Fruit fly (Drosophila melanogaster) whole organism, embryonic: ENCODE data around the gene Muc26B.

ENCODE experiments used
- Abd-B ChIP-seq: fragments of 200-800 bp; sonication (Bioruptor generic); optimal IDR thresholded peaks from 2 replicates; lab custom pipeline; 2018; ENCODE audit warnings: missing biosample characterization, mild to moderate bottlenecking, missing genetic modification characterization, moderate library complexity
- Bgb ChIP-seq: fragments of 200-800 bp; sonication (Bioruptor generic); IDR thresholded peaks from 2 replicates; pipeline ENCODE4 v1.3.6; 2022; ENCODE audit warnings: missing biosample characterization, missing genetic modification characterization; ENCODE audit not compliant: partially characterized antibody
- C15 ChIP-seq: fragments of 200-800 bp; sonication (Bioruptor generic); IDR thresholded peaks from 3 replicates; pipeline ENCODE4 v1.3.6; 2022; ENCODE audit warnings: missing biosample characterization, missing genetic modification characterization
- CG11696 ChIP-seq: fragments of 200-800 bp; sonication (Bioruptor generic); IDR thresholded peaks from 2 replicates; pipeline ENCODE4 v1.3.6; 2022; ENCODE audit warnings: missing biosample characterization, missing genetic modification characterization
- CG15479 ChIP-seq: fragments of 200-800 bp; sonication (Bioruptor generic); optimal IDR thresholded peaks from 3 replicates; lab custom pipeline; 2019; ENCODE audit warnings: missing biosample characterization, mild to moderate bottlenecking, missing genetic modification characterization, moderate library complexity
- CG17385 ChIP-seq: fragments of 200-800 bp; sonication (Bioruptor generic); optimal IDR thresholded peaks from 3 replicates; lab custom pipeline; 2018; ENCODE audit warnings: missing biosample characterization, mild to moderate bottlenecking, missing genetic modification characterization
- CG1792 ChIP-seq: fragments of 200-800 bp; sonication (Bioruptor generic); optimal IDR thresholded peaks from 2 replicates; lab custom pipeline; 2016; ENCODE audit warnings: missing biosample characterization, missing genetic modification characterization
- CG1832 ChIP-seq: fragments of 200-800 bp; sonication (Bioruptor generic); optimal IDR thresholded peaks from 2 replicates; lab custom pipeline; 2017; ENCODE audit warnings: missing biosample characterization, mild to moderate bottlenecking, missing genetic modification characterization, inconsistent platforms
- CG32532 ChIP-seq: fragments of 200-800 bp; sonication (Bioruptor generic); IDR thresholded peaks from 2 replicates; pipeline ENCODE4 v1.3.6; 2022; ENCODE audit warnings: missing biosample characterization, missing genetic modification characterization
- CG3726 ChIP-seq: fragments of 200-800 bp; sonication (Bioruptor generic); IDR thresholded peaks from 3 replicates; pipeline ENCODE4, ENCODE4 v1.3.6; 2022; ENCODE audit warnings: missing biosample characterization, missing genetic modification characterization
- CG4328 ChIP-seq: fragments of 200-800 bp; sonication (Bioruptor generic); optimal IDR thresholded peaks from 3 replicates; lab custom pipeline; 2017; ENCODE audit warnings: missing biosample characterization, missing genetic modification reagents, missing genetic modification characterization
- CG7963 ChIP-seq: fragments of 200-800 bp; sonication (Bioruptor generic); IDR thresholded peaks from 3 replicates; pipeline ENCODE4 v1.3.6; 2022; ENCODE audit warnings: missing biosample characterization, missing genetic modification characterization; ENCODE audit not compliant: partially characterized antibody
- CG8388 ChIP-seq: fragments of 200-800 bp; sonication (Bioruptor generic); optimal IDR thresholded peaks from 2 replicates; lab custom pipeline; 2019; ENCODE audit warnings: missing biosample characterization, mild to moderate bottlenecking, missing genetic modification characterization, moderate library complexity
- CG8478 ChIP-seq: fragments of >200 bp; optimal IDR thresholded peaks from 2 replicates; lab custom pipeline; 2018
- CG9876 ChIP-seq: fragments of 200-800 bp; sonication (Bioruptor generic); optimal IDR thresholded peaks from 2 replicates; lab custom pipeline; 2016; ENCODE audit warnings: missing biosample characterization, missing genetic modification characterization
- Chrac-16 ChIP-seq: fragments of 200-800 bp; sonication (Bioruptor generic); optimal IDR thresholded peaks from 3 replicates; lab custom pipeline; 2016; ENCODE audit warnings: missing biosample characterization, missing genetic modification characterization
- D ChIP-seq, 2 experiments: fragments of 200-800 bp in 1 of 2; fragments of >200 bp in 1 of 2; sonication (Bioruptor generic) in 1 of 2; optimal IDR thresholded peaks; 2 replicates in 1 of 2; 3 replicates in 1 of 2; lab custom pipeline; 2017; ENCODE audit warnings: mild to moderate bottlenecking in 1 of 2, missing biosample characterization in 1 of 2, missing genetic modification characterization in 1 of 2, missing genetic modification reagents in 1 of 2
- Dip3 ChIP-seq: fragments of 200-800 bp; sonication (Bioruptor generic); optimal IDR thresholded peaks from 3 replicates; lab custom pipeline; 2016; ENCODE audit warnings: missing biosample characterization, missing genetic modification characterization
- Fer2 ChIP-seq: fragments of 200-800 bp; sonication (Bioruptor generic); optimal IDR thresholded peaks from 2 replicates; lab custom pipeline; 2018; ENCODE audit warnings: missing biosample characterization, mild to moderate bottlenecking, missing genetic modification characterization, moderate library complexity
- HHEX ChIP-seq: fragments of 200-800 bp; sonication (Bioruptor generic); optimal IDR thresholded peaks from 3 replicates; lab custom pipeline; 2017; ENCODE audit warnings: missing biosample characterization, mild to moderate bottlenecking, missing genetic modification characterization, missing genetic modification reagents
- HLH3B ChIP-seq: fragments of 200-800 bp; sonication (Bioruptor generic); IDR thresholded peaks from 2 replicates; pipeline ENCODE4 v1.3.6; 2022; ENCODE audit warnings: missing biosample characterization, missing genetic modification characterization
- Mes4 ChIP-seq: fragments of 200-800 bp; sonication (Bioruptor generic); optimal IDR thresholded peaks from 2 replicates; lab custom pipeline; 2016; ENCODE audit warnings: missing biosample characterization, missing genetic modification characterization
- Neu2 ChIP-seq: fragments of 200-800 bp; sonication (Bioruptor generic); optimal IDR thresholded peaks from 3 replicates; lab custom pipeline; 2016; ENCODE audit warnings: missing biosample characterization, missing genetic modification characterization, borderline replicate concordance
- Oaz ChIP-seq: fragments of 200-800 bp; sonication (Bioruptor generic); IDR thresholded peaks from 2 replicates; pipeline ENCODE4 v1.3.6; 2022; ENCODE audit warnings: missing biosample characterization, missing genetic modification characterization
- Ravus ChIP-seq: fragments of 200-800 bp; sonication (Bioruptor generic); IDR thresholded peaks from 2 replicates; pipeline ENCODE4 v1.3.6; 2022; ENCODE audit warnings: missing biosample characterization, missing genetic modification characterization
- Sin3A ChIP-seq: fragments of >200 bp; optimal IDR thresholded peaks from 2 replicates; lab custom pipeline; 2018
- Sox100B ChIP-seq: fragments of 200-800 bp; sonication (Bioruptor generic); optimal IDR thresholded peaks from 3 replicates; lab custom pipeline; 2018; ENCODE audit warnings: missing biosample characterization, mild to moderate bottlenecking, missing genetic modification characterization
- abd-A ChIP-seq: fragments of 200-800 bp; sonication (Bioruptor generic); optimal IDR thresholded peaks from 3 replicates; lab custom pipeline; 2019; ENCODE audit warnings: missing biosample characterization, mild to moderate bottlenecking, missing genetic modification characterization, moderate library complexity
- ara ChIP-seq: fragments of 200-800 bp; sonication (Bioruptor generic); IDR thresholded peaks from 2 replicates; pipeline ENCODE4 v1.3.6; 2022; ENCODE audit warnings: missing biosample characterization, missing genetic modification characterization
- cato ChIP-seq: fragments of 200-800 bp; sonication (Bioruptor generic); optimal IDR thresholded peaks from 2 replicates; lab custom pipeline; 2016; ENCODE audit warnings: missing biosample characterization, missing genetic modification characterization, borderline replicate concordance
- cg ChIP-seq: fragments of 200-800 bp; sonication (Bioruptor generic); optimal IDR thresholded peaks from 3 replicates; lab custom pipeline; 2019; ENCODE audit warnings: missing biosample characterization, mild to moderate bottlenecking, missing genetic modification characterization, moderate library complexity
- croc ChIP-seq: fragments of 200-800 bp; sonication (Bioruptor generic); conservative IDR thresholded peaks from 3 replicates; pipeline ENCODE4 v1.3.6; 2022; ENCODE audit warnings: missing biosample characterization, missing genetic modification characterization
- crol ChIP-seq: fragments of 200-800 bp; sonication (Bioruptor generic); IDR thresholded peaks from 2 replicates; pipeline ENCODE4 v1.3.6; 2022; ENCODE audit warnings: missing biosample characterization, missing genetic modification characterization
- gce ChIP-seq: fragments of 200-800 bp; sonication (Bioruptor generic); IDR thresholded peaks from 3 replicates; pipeline ENCODE4 v1.3.6; 2022; ENCODE audit warnings: missing biosample characterization, missing genetic modification characterization
- ham ChIP-seq: fragments of 200-800 bp; sonication (Bioruptor generic); IDR thresholded peaks from 2 replicates; pipeline ENCODE4 v1.3.6; 2022; ENCODE audit warnings: missing biosample characterization, missing genetic modification characterization
- hbn ChIP-seq: fragments of 200-800 bp; sonication (Bioruptor generic); IDR thresholded peaks from 2 replicates; pipeline ENCODE4 v1.3.6; 2022; ENCODE audit warnings: missing biosample characterization, missing genetic modification characterization; ENCODE audit not compliant: partially characterized antibody
- insv ChIP-seq, 2 experiments: fragments of 200-800 bp; sonication (Bioruptor generic); optimal IDR thresholded peaks; 3 replicates each; lab custom pipeline; 2016 to 2018; ENCODE audit warnings: missing biosample characterization in 2 of 2, missing genetic modification characterization in 2 of 2
- kni ChIP-seq: fragments of 200-800 bp; sonication (Bioruptor generic); optimal IDR thresholded peaks from 3 replicates; lab custom pipeline; 2017; ENCODE audit warnings: mild to moderate bottlenecking, missing biosample characterization, missing genetic modification reagents, missing genetic modification characterization
- lbe ChIP-seq: fragments of 200-800 bp; sonication (Bioruptor generic); optimal IDR thresholded peaks from 2 replicates; lab custom pipeline; 2016; ENCODE audit warnings: missing biosample characterization, mild to moderate bottlenecking, missing genetic modification characterization
- otp ChIP-seq: fragments of 200-800 bp; sonication (Bioruptor generic); IDR thresholded peaks from 3 replicates; pipeline ENCODE4, ENCODE4 v1.3.6; 2022; ENCODE audit warnings: missing biosample characterization, missing genetic modification characterization
- pum ChIP-seq: fragments of 200-800 bp; sonication (Bioruptor generic); optimal IDR thresholded peaks from 2 replicates; lab custom pipeline; 2016; ENCODE audit warnings: missing biosample characterization, missing genetic modification characterization
- sens ChIP-seq: fragments of 200-800 bp; sonication (Bioruptor generic); peaks from one replicate; lab custom pipeline; 2016; ENCODE audit warnings: missing biosample characterization, missing genetic modification characterization
- seq ChIP-seq: fragments of 200-800 bp; sonication (Bioruptor generic); IDR thresholded peaks from 2 replicates; pipeline ENCODE4 v1.3.6; 2022; ENCODE audit warnings: missing biosample characterization, missing genetic modification characterization
- slbo ChIP-seq: fragments of 200-800 bp; sonication (Bioruptor generic); IDR thresholded peaks from 2 replicates; pipeline ENCODE4 v1.3.6; 2022; ENCODE audit warnings: missing biosample characterization, missing genetic modification characterization
- slou ChIP-seq: fragments of 200-800 bp; sonication (Bioruptor generic); optimal IDR thresholded peaks from 3 replicates; lab custom pipeline; 2016; ENCODE audit warnings: missing biosample characterization, missing genetic modification characterization
- stc ChIP-seq: fragments of 200-800 bp; sonication (Bioruptor generic); IDR thresholded peaks from 2 replicates; pipeline ENCODE4 v1.3.6; 2022; ENCODE audit warnings: missing biosample characterization, missing genetic modification characterization
- toy ChIP-seq: fragments of 200-800 bp; sonication (Bioruptor generic); IDR thresholded peaks from 2 replicates; pipeline ENCODE4 v1.3.6; 2022; ENCODE audit warnings: missing biosample characterization, missing genetic modification characterization
- trem ChIP-seq: fragments of 200-800 bp; optimal IDR thresholded peaks from 3 replicates; lab custom pipeline; 2019; ENCODE audit warnings: missing biosample characterization, mild to moderate bottlenecking, missing genetic modification characterization, moderate library complexity
- zen2 ChIP-seq: fragments of 200-800 bp; sonication (Bioruptor generic); IDR thresholded peaks from 3 replicates; pipeline ENCODE4 v1.3.6; 2022; ENCODE audit warnings: missing biosample characterization, missing genetic modification characterization; ENCODE audit not compliant: partially characterized antibody

The Muc26B gene

dm6 chr2L:6178740-6179633, 27.2 kb downstream of the Muc26B start, which contains the start of gene smal (continued):
- TF ChIP-seq zen2 (GFP tag; lab: Robert Waterston, UW) (peak; percentile 42; the same call in 1 of the 3 replicates), CG9876 (GFP tag; lab: Kevin White, UChicago) (no peak), Oaz (GFP tag; lab: Robert Waterston, UW) (no peak), HHEX (GFP tag; lab: Kevin White, UChicago) (no peak), CG11696 (GFP tag; lab: Robert Waterston, UW) (0 out of 2 replicates have a peak, but pooled peaks have one; percentile 30), crol (GFP tag; lab: Robert Waterston, UW) (peak; percentile 37; the same call in 1 of the 2 replicates), Chrac-16 (GFP tag; lab: Kevin White, UChicago) (no peak), lbe (GFP tag; lab: Kevin White, UChicago) (no peak), Neu2 (no peak), ara (GFP tag; lab: Robert Waterston, UW) (no peak), sens (GFP tag; lab: Kevin White, UChicago) (peak; percentile 86), cg (GFP tag; lab: Kevin White, UChicago) (no peak), CG8478 (no peak), slou (GFP tag; lab: Kevin White, UChicago) (no peak), croc (GFP tag; lab: Robert Waterston, UW) (no peak), stc (GFP tag; lab: Robert Waterston, UW) (peak; percentile 21; the same call in 1 of the 2 replicates), seq (0 out of 2 replicates have a peak, but pooled peaks have one; percentile 17), trem (no peak), ham (GFP tag; lab: Robert Waterston, UW) (no peak), insv (GFP tag; optimal IDR thresholded peaks at IDR 0.05; lab: Kevin White, UChicago) (peak in 1 of 2 experiments; percentile 35), kni (GFP tag; lab: Kevin White, UChicago) (peak; percentile 58), pum (GFP tag; lab: Kevin White, UChicago) (no peak), Fer2 (tag; lab: Kevin White, UChicago) (no peak), Sin3A (lab: Kevin White, UChicago) (no peak), CG4328 (GFP tag; lab: Kevin White, UChicago) (no peak), Dip3 (no peak), C15 (no peak), otp (peak; percentile 42; the same call in 1 of the 3 replicates), slbo (GFP tag; lab: Robert Waterston, UW) (no peak), CG8388 (GFP tag; lab: Kevin White, UChicago) (peak; percentile 23), gce (GFP tag; lab: Robert Waterston, UW) (no peak; the same call in 2 of the 3 replicates), toy (GFP tag; lab: Robert Waterston, UW) (no peak), CG1792 (GFP tag; lab: Kevin White, UChicago) (no peak), D (optimal IDR thresholded peaks at IDR 0.05; lab: Kevin White, UChicago) (no peak), D (GFP tag; optimal IDR thresholded peaks at IDR 0.05; lab: Kevin White, UChicago) (peak; percentile 14), Ravus (GFP tag; lab: Robert Waterston, UW) (no peak), Sox100B (GFP tag; lab: Kevin White, UChicago) (no peak), Abd-B (no peak), CG32532 (GFP tag; lab: Robert Waterston, UW) (no peak; the same call in 1 of the 2 replicates), Bgb (GFP tag; lab: Robert Waterston, UW) (peak; percentile 61), CG1832 (GFP tag; lab: Kevin White, UChicago) (no peak), cato (no peak), HLH3B (GFP tag; lab: Robert Waterston, UW) (no peak), CG17385 (peak; percentile 8), CG7963 (peak; percentile 56), Mes4 (peak; percentile 25), hbn (GFP tag; lab: Robert Waterston, UW) (no peak), CG3726 (no peak), abd-A (tag; lab: Kevin White, UChicago) (peak; percentile 55), CG15479 (peak; percentile 91)
